Worm (Caenorhabditis elegans): ENCODE data around the gene R07B7.8.
A peak's percentile ranks its signal among the peaks of the same experiment; 100 is the strongest.

The R07B7.8 gene

DNA sequence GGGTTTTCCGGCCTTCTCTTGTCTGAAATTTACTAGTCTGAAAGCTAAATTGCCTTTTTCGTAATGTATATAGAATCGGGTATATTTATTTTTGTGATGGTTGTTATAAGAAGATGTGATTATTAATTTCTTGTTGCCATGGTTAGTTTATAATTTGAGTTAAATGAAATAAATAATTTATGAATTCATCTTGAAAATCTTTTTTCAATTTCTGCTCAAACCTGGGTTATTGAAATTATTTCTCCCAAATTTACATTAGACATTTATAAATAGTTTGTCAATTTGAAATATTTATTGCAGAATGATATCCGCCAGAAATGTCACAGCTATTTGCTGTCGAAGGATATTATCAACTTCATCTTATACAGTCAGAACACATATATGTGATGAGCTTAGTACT, 35.7 kb downstream of the R07B7.8 start, which contains the start of gene dars-2:
Gene dars-2, plus strand, starts transcription at position 301 of the 400 bp plus-strand sequence.
- no peak for TF ChIP-seq nhr-76 (tag; optimal IDR thresholded peaks at IDR 0.05)
- TF ChIP-seq zag-1 (tag; optimal IDR thresholded peaks at IDR 0.05) = no peak
- no peak for TF ChIP-seq mdl-1 (tag; optimal IDR thresholded peaks at IDR 0.05)
- TF ChIP-seq daf-12 (tag; optimal IDR thresholded peaks at IDR 0.05) = no peak
- TF ChIP-seq nhr-237 (tag; optimal IDR thresholded peaks at IDR 0.05) = no peak
- TF ChIP-seq ama-1 (optimal IDR thresholded peaks at IDR 0.05) = no peak
- TF ChIP-seq tbx-2 (tag; optimal IDR thresholded peaks at IDR 0.05) = no peak
- TF ChIP-seq nhr-11 (tag; optimal IDR thresholded peaks at IDR 0.05) = no peak
- no peak for TF ChIP-seq egl-27 (tag; optimal IDR thresholded peaks at IDR 0.05)
- TF ChIP-seq nhr-43 (tag; optimal IDR thresholded peaks at IDR 0.05; ENCODE audit: poor library complexity, severe bottlenecking) = no peak
- no peak for TF ChIP-seq nhr-23 (tag; optimal IDR thresholded peaks at IDR 0.05)
- no peak for TF ChIP-seq pqm-1 (tag; optimal IDR thresholded peaks at IDR 0.05)
- no peak for TF ChIP-seq ceh-82 (tag; optimal IDR thresholded peaks at IDR 0.05)
- TF ChIP-seq nhr-28 (tag; optimal IDR thresholded peaks at IDR 0.05) = no peak
- no peak for TF ChIP-seq ceh-9 (tag; optimal IDR thresholded peaks at IDR 0.05)
- TF ChIP-seq skn-1 (tag; optimal IDR thresholded peaks at IDR 0.05) = no peak
- no peak for TF ChIP-seq lin-15B (tag; optimal IDR thresholded peaks at IDR 0.05)
- no peak for TF ChIP-seq jun-1 (tag; optimal IDR thresholded peaks at IDR 0.05)
- TF ChIP-seq nhr-77 (tag; optimal IDR thresholded peaks at IDR 0.05) = no peak
- no peak for TF ChIP-seq ceh-28 (tag; optimal IDR thresholded peaks at IDR 0.05)

DNA sequence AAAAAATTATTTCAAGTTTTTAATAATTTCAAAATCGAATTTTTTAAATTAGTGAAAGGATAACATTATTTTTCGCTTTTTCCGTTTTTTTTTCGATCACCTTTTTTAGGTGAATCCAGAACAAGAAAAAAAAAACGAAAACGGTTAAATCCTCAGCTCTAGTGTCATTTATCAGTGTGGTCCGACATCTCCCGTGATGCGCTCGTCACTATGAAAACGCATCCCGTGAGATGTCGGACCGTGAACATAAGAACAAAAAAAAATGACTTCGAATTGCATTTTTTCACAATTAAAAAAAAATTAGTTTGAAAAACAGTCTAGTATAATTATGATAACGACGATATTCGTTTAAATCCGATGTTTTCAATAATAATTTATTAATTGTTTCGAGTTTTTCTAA, 36.4 kb downstream of the R07B7.8 start:
- no peak for TF ChIP-seq nfya-1 (tag; optimal IDR thresholded peaks at IDR 0.05; ENCODE audit: insufficient read depth)
- no peak for TF ChIP-seq eor-1 (tag; optimal IDR thresholded peaks at IDR 0.05)
- TF ChIP-seq hmg-11 (tag; optimal IDR thresholded peaks at IDR 0.05) = no peak

DNA sequence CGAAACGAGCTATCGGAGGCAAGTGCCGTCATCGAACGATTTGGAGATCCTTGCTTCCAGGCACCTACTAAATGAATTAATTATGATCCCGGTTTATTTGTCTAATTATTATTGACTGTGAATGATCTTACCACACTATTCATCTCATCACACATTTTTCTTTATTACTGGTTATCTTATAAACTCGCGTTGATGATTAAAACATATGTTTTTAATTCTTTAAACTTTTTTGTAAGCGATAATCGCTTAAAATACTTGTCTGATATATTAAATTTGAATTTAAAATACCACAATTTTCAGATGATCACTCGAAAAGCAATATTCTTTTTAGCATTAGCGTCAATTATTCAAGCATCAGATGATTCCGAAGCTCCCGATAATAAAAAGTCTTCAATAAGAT, 39.0 kb downstream of the R07B7.8 start, which contains the start of gene F10C2.5:
Gene F10C2.5, plus strand, starts transcription at position 301 of the 400 bp plus-strand sequence.
- no peak for TF ChIP-seq ceh-16 (tag; optimal IDR thresholded peaks at IDR 0.05)

DNA sequence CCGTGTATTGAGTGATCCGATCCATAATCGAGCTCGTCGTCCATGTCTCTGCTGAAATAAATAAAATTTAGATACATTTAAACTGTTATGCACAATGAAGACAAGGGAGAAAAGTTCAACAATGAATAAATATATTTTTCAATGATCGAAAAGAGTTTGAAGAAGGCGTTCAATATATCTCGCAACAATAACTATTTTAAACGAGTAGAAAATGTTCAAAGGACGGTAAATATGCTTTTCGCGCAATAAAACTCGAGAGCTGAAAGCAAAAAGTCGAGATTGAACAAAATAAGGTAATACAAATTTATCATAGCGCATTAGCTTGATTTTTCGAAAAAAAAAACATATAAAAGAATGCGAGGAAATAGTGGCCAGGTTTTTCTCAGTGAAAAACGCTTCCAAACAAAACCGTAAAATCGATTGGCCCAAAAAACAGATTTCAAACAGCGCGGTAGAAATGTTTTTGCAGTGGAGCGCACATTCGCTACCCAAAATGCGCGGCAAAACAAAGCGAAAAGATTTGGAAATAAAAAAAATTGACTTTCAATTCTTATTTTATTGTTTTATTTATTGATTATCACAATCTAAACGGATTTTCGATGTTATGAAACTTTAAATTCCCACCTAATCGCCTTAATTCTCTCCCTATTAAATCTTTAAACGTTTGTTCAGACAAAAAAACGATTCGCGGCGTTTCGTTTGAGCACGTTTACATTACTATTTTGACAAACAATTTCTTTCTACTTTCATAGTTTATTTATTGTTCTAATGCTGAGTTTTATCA, 43.1 kb downstream of the R07B7.8 start, which contains the start of the genes kup-1 and F10C2.4:
Gene kup-1, minus strand, starts transcription at position 51 of the 784 bp plus-strand sequence.
Gene F10C2.4, plus strand, starts transcription at position 734 of the 784 bp plus-strand sequence.
- TF ChIP-seq egl-27 (tag; optimal IDR thresholded peaks at IDR 0.05) (no peak), ceh-9 (tag; optimal IDR thresholded peaks at IDR 0.05) (no peak), ceh-28 (tag; optimal IDR thresholded peaks at IDR 0.05) (peak; percentile 68), elt-2 (tag; optimal IDR thresholded peaks at IDR 0.05) (peak; percentile 21), pha-4 (tag; optimal IDR thresholded peaks at IDR 0.05) (peak; percentile 64), eor-1 (tag; optimal IDR thresholded peaks at IDR 0.05) (no peak), snpc-4 (tag; optimal IDR thresholded peaks at IDR 0.05) (peak; percentile 66), hmg-11 (tag; optimal IDR thresholded peaks at IDR 0.05) (peak; percentile 59), lin-39 (tag; optimal IDR thresholded peaks at IDR 0.05) (no peak), R02D3.7 (tag; optimal IDR thresholded peaks at IDR 0.05) (no peak), lin-15B (tag; optimal IDR thresholded peaks at IDR 0.05) (peak; percentile 87), ztf-4 (tag; optimal IDR thresholded peaks at IDR 0.05) (no peak), nfya-1 (tag; optimal IDR thresholded peaks at IDR 0.05; ENCODE audit: insufficient read depth) (peak; percentile 82), unc-62 (GFP tag; optimal IDR thresholded peaks at IDR 0.05) (no peak), nhr-23 (tag; optimal IDR thresholded peaks at IDR 0.05) (peak; percentile 61), egl-5 (tag; optimal IDR thresholded peaks at IDR 0.05) (peak; percentile 65), nhr-25 (tag; optimal IDR thresholded peaks at IDR 0.05) (peak; percentile 36)

DNA sequence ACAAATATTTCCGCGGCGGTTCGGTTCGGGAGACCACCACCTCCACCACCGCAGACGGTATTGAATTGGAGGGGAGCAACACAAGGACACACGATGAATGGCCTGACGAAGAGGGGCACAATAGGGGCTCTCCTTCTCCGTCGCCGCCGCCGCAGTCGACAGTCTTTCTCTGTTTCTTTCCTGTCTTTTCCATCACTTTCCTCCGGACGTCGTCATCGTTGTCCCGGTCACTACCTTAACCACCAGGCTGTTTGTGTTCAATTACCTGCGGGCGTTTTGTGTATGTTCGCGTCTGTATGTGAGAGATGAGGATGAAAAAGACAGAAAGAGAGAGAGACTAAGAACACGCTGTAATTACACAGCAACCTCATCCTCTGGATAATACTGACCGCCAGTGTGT, 44.4 kb downstream of the R07B7.8 start:
- TF ChIP-seq lin-39 (tag; optimal IDR thresholded peaks at IDR 0.05) (no peak), eor-1 (tag; optimal IDR thresholded peaks at IDR 0.05) (no peak), nhr-23 (tag; optimal IDR thresholded peaks at IDR 0.05) (peak; percentile 40)

Measured in whole organism, L3 larva.